Fruit fly (Drosophila melanogaster): Measurements from ENCODE around the gene CG43445.

Gene CG43445

DNA sequence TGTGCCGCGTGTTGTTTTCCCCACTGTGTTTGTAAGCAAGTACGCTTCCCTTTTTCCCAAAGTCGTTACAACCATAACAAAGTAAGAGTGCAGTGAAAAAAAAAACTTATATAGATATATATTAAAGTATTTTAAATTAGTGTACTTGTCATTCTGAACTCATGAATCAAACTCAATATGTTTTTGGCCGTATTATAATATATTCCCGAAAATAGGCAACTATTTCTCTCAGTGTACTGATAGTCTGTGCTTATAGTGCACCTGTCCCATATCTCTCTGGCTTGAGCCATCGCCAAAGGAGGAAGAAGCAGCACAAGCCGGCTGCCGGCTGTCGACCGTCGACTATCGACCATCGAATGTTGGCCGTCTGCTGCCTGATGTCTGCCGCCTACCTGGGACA is 29.9 kb downstream of the CG43445 start (continued):
- TF ChIP-seq CG13123 (GFP tag; optimal IDR thresholded peaks at IDR 0.05) (peak; percentile 20), CG8388 (GFP tag; optimal IDR thresholded peaks at IDR 0.05) (peak; percentile 66), HLH54F (GFP tag; optimal IDR thresholded peaks at IDR 0.05) (peak; percentile 15), seq (GFP tag; IDR thresholded peaks at IDR 0.05) (0 out of 2 replicates have a peak, but pooled peaks have one; percentile 17), klu (GFP tag; IDR thresholded peaks at IDR 0.05) (peak; percentile 10; the same call in 1 of the 2 replicates), CG31224 (GFP tag; IDR thresholded peaks at IDR 0.05) (0 out of 2 replicates have a peak, but pooled peaks have one; percentile 21), CG10209 (GFP tag; optimal IDR thresholded peaks at IDR 0.05) (peak; percentile 71), dmrt11E (tag; optimal IDR thresholded peaks at IDR 0.05) (peak; percentile 96), Chrac-16 (GFP tag; optimal IDR thresholded peaks at IDR 0.05) (peak; percentile 79), CG7556 (GFP tag; optimal IDR thresholded peaks at IDR 0.05) (peak; percentile 73), CG4360 (GFP tag; IDR thresholded peaks at IDR 0.05) (peak; percentile 52), cas (GFP tag; IDR thresholded peaks at IDR 0.05) (no peak), CG31441 (GFP tag; IDR thresholded peaks at IDR 0.05) (peak; percentile 83), Dp (GFP tag; optimal IDR thresholded peaks at IDR 0.05) (no peak), CG6813 (GFP tag; optimal IDR thresholded peaks at IDR 0.05) (peak; percentile 80), CG15073 (GFP tag; optimal IDR thresholded peaks at IDR 0.05) (no peak), CG16815 (GFP tag; optimal IDR thresholded peaks at IDR 0.05) (peak; percentile 85), CG8281 (tag; optimal IDR thresholded peaks at IDR 0.05) (peak; percentile 22), inv (GFP tag; IDR thresholded peaks at IDR 0.05; ENCODE audit: partially characterized antibody) (no peak), CG7963 (GFP tag; IDR thresholded peaks at IDR 0.05; ENCODE audit: partially characterized antibody) (no peak), CG17328 (GFP tag; IDR thresholded peaks at IDR 0.05) (peak; percentile 88), ewg (GFP tag; optimal IDR thresholded peaks at IDR 0.05) (peak; percentile 35), CG32772 (GFP tag; IDR thresholded peaks at IDR 0.05) (peak; percentile 47; the same call in 1 of the 2 replicates), sens (GFP tag) (peak; percentile 94), zfh1 (GFP tag; IDR thresholded peaks at IDR 0.05) (peak; percentile 91), eyg (GFP tag; optimal IDR thresholded peaks at IDR 0.05) (no peak), CkIIα-i1 (GFP tag; IDR thresholded peaks at IDR 0.05) (no peak), Elba2 (GFP tag; optimal IDR thresholded peaks at IDR 0.05) (peak; percentile 83), Dbx (GFP tag; IDR thresholded peaks at IDR 0.05) (no peak), dpn (GFP tag; optimal IDR thresholded peaks at IDR 0.05) (peak in 1 of 2 experiments; percentile 53), sens-2 (GFP tag; IDR thresholded peaks at IDR 0.05) (peak; percentile 80), CG1832 (GFP tag; optimal IDR thresholded peaks at IDR 0.05) (no peak), CG5953 (GFP tag; IDR thresholded peaks at IDR 0.05) (peak; percentile 19; the same call in 1 of the 2 replicates), Ets65A (GFP tag) (peak; percentile 91), CG17361 (GFP tag; IDR thresholded peaks at IDR 0.05) (peak; percentile 85), CG30403 (GFP tag; optimal IDR thresholded peaks at IDR 0.05) (peak; percentile 57), CG15601 (tag; optimal IDR thresholded peaks at IDR 0.05) (peak; percentile 65), tin (GFP tag; optimal IDR thresholded peaks at IDR 0.05) (peak; percentile 72), E2f2 (GFP tag; IDR thresholded peaks at IDR 0.05) (peak; percentile 25; the same call in 1 of the 2 replicates), Sin3A (optimal IDR thresholded peaks at IDR 0.05) (no peak), peb (GFP tag; IDR thresholded peaks at IDR 0.05) (0 out of 2 replicates have a peak, but pooled peaks have one; percentile 17), lbe (GFP tag; optimal IDR thresholded peaks at IDR 0.05) (no peak), Optix (GFP tag; IDR thresholded peaks at IDR 0.05) (peak; percentile 52; the same call in 1 of the 3 replicates), CG8765 (GFP tag; IDR thresholded peaks at IDR 0.05) (peak; percentile 88), CG30020 (tag; optimal IDR thresholded peaks at IDR 0.05) (no peak), Spps (tag; optimal IDR thresholded peaks at IDR 0.05) (peak; percentile 63), Dip2 (GFP tag; IDR thresholded peaks at IDR 0.05) (no peak), CG10462 (GFP tag; optimal IDR thresholded peaks at IDR 0.05) (peak; percentile 57), Aef1 (GFP tag; IDR thresholded peaks at IDR 0.05) (no peak), CG18599 (GFP tag; optimal IDR thresholded peaks at IDR 0.05) (peak; percentile 47), CG1024 (GFP tag; IDR thresholded peaks at IDR 0.05) (peak; percentile 72), H15 (GFP tag; IDR thresholded peaks at IDR 0.05) (0 out of 3 replicates have a peak, but pooled peaks have one; percentile 16)

All from whole organism, embryonic.